Fruit fly (Drosophila melanogaster) whole organism, embryonic: ENCODE data around the gene Dic1.

Experiments
- Aef1 ChIP-seq: fragments of 200-800 bp; sonication (Bioruptor generic); IDR thresholded peaks from 3 replicates; pipeline ENCODE4 v1.3.6; 2022; ENCODE audit warnings: missing biosample characterization, missing genetic modification characterization
- BEAF-32 ChIP-seq: fragments of 200-800 bp; sonication (Bioruptor generic); optimal IDR thresholded peaks from 3 replicates; lab custom pipeline; 2017; ENCODE audit warnings: missing biosample characterization, missing genetic modification characterization, mild to moderate bottlenecking, moderate library complexity, missing genetic modification reagents
- CG1024 ChIP-seq: fragments of 200-800 bp; sonication (Bioruptor generic); IDR thresholded peaks from 2 replicates; pipeline ENCODE4 v1.3.6; 2022; ENCODE audit warnings: missing biosample characterization, missing genetic modification characterization
- CG11398 ChIP-seq: fragments of 200-800 bp; sonication (Bioruptor generic); optimal IDR thresholded peaks from 2 replicates; lab custom pipeline; 2016; ENCODE audit warnings: missing biosample characterization, missing genetic modification characterization
- CG11695 ChIP-seq: fragments of 200-800 bp; sonication (Bioruptor generic); IDR thresholded peaks from 3 replicates; pipeline ENCODE4 v1.3.6; 2022; ENCODE audit warnings: missing biosample characterization, missing genetic modification characterization
- CG12155 ChIP-seq: fragments of 200-800 bp; sonication (Bioruptor generic); optimal IDR thresholded peaks from 3 replicates; lab custom pipeline; 2016; ENCODE audit warnings: missing biosample characterization, missing genetic modification characterization
- CG13296 ChIP-seq: fragments of 200-800 bp; sonication (Bioruptor generic); optimal IDR thresholded peaks from 3 replicates; lab custom pipeline; 2018; ENCODE audit warnings: missing biosample characterization, mild to moderate bottlenecking, missing genetic modification characterization
- CG13624 ChIP-seq: fragments of 200-800 bp; sonication (Bioruptor generic); optimal IDR thresholded peaks from 2 replicates; lab custom pipeline; 2016; ENCODE audit warnings: missing biosample characterization, missing genetic modification characterization
- CG14965 ChIP-seq: fragments of 200-800 bp; sonication (Bioruptor generic); optimal IDR thresholded peaks from 2 replicates; lab custom pipeline; 2016; ENCODE audit warnings: missing biosample characterization, missing genetic modification characterization, borderline replicate concordance
- CG1529 ChIP-seq: fragments of 200-800 bp; sonication (Bioruptor generic); optimal IDR thresholded peaks from 3 replicates; lab custom pipeline; 2018; ENCODE audit warnings: missing biosample characterization, missing genetic modification characterization
- CG17568 ChIP-seq: fragments of 200-800 bp; sonication (Bioruptor generic); optimal IDR thresholded peaks from 2 replicates; lab custom pipeline; 2018; ENCODE audit warnings: missing biosample characterization, mild to moderate bottlenecking, missing genetic modification characterization, moderate library complexity
- CG18262 ChIP-seq: fragments of 200-800 bp; optimal IDR thresholded peaks from 3 replicates; lab custom pipeline; 2019; ENCODE audit warnings: missing biosample characterization, mild to moderate bottlenecking, missing genetic modification characterization, moderate library complexity
- CG1832 ChIP-seq: fragments of 200-800 bp; sonication (Bioruptor generic); optimal IDR thresholded peaks from 2 replicates; lab custom pipeline; 2017; ENCODE audit warnings: missing biosample characterization, mild to moderate bottlenecking, missing genetic modification characterization, inconsistent platforms
- CG2875 ChIP-seq: fragments of 200-800 bp; sonication (Bioruptor generic); optimal IDR thresholded peaks from 2 replicates; lab custom pipeline; 2017; ENCODE audit warnings: missing biosample characterization, mild to moderate bottlenecking, missing genetic modification characterization, missing genetic modification reagents
- CG33213 ChIP-seq: fragments of 200-800 bp; sonication (Bioruptor generic); optimal IDR thresholded peaks from 3 replicates; lab custom pipeline; 2016; ENCODE audit warnings: missing biosample characterization, missing genetic modification characterization
- CG4404 ChIP-seq: fragments of 200-800 bp; sonication (Bioruptor generic); IDR thresholded peaks from 2 replicates; pipeline ENCODE4 v1.3.6; 2022; ENCODE audit warnings: missing biosample characterization, missing genetic modification characterization
- CG4424 ChIP-seq: fragments of 200-800 bp; sonication (Bioruptor generic); optimal IDR thresholded peaks from 3 replicates; lab custom pipeline; 2016; ENCODE audit warnings: missing biosample characterization, missing genetic modification characterization
- CG5245 ChIP-seq: fragments of 200-800 bp; sonication (Bioruptor generic); optimal IDR thresholded peaks from 3 replicates; lab custom pipeline; 2016; ENCODE audit warnings: missing biosample characterization, missing genetic modification characterization
- CG8765 ChIP-seq: fragments of 200-800 bp; sonication (Bioruptor generic); IDR thresholded peaks from 2 replicates; pipeline ENCODE4 v1.3.6; 2022; ENCODE audit warnings: missing biosample characterization, missing genetic modification characterization
- CG8944 ChIP-seq: fragments of 200-800 bp; sonication (Bioruptor generic); optimal IDR thresholded peaks from 3 replicates; lab custom pipeline; 2016; ENCODE audit warnings: missing biosample characterization, missing genetic modification characterization
- Deaf1 ChIP-seq: fragments of 200-800 bp; optimal IDR thresholded peaks from 3 replicates; lab custom pipeline; 2019; ENCODE audit warnings: missing biosample characterization, mild to moderate bottlenecking, missing genetic modification characterization, moderate library complexity
- Dek ChIP-seq: fragments of 200-800 bp; sonication (Bioruptor generic); optimal IDR thresholded peaks from 3 replicates; lab custom pipeline; 2019; ENCODE audit warnings: missing biosample characterization, mild to moderate bottlenecking, missing genetic modification characterization, moderate library complexity
- Hey ChIP-seq: fragments of 200-800 bp; sonication (Bioruptor generic); optimal IDR thresholded peaks from 3 replicates; lab custom pipeline; 2018; ENCODE audit warnings: missing biosample characterization, mild to moderate bottlenecking, missing genetic modification characterization
- Hmx ChIP-seq: fragments of 200-800 bp; sonication (Bioruptor generic); optimal IDR thresholded peaks from 2 replicates; lab custom pipeline; 2016; ENCODE audit warnings: missing biosample characterization, missing genetic modification characterization
- Hr3 ChIP-seq: fragments of 200-800 bp; sonication (Bioruptor generic); optimal IDR thresholded peaks from 3 replicates; lab custom pipeline; 2016; ENCODE audit warnings: missing biosample characterization, missing genetic modification characterization
- NfI ChIP-seq: fragments of 200-800 bp; sonication (Bioruptor generic); optimal IDR thresholded peaks from 3 replicates; lab custom pipeline; 2018; ENCODE audit warnings: missing biosample characterization, mild to moderate bottlenecking, missing genetic modification characterization, moderate library complexity
- Pdp1 ChIP-seq, 2 experiments: fragments of 200-800 bp; sonication (Bioruptor generic); optimal IDR thresholded peaks; 3 replicates each; lab custom pipeline; 2016; ENCODE audit warnings: missing biosample characterization in 2 of 2, missing genetic modification characterization in 2 of 2, mild to moderate bottlenecking in 1 of 2, moderate library complexity in 1 of 2
- Ravus ChIP-seq: fragments of 200-800 bp; sonication (Bioruptor generic); IDR thresholded peaks from 2 replicates; pipeline ENCODE4 v1.3.6; 2022; ENCODE audit warnings: missing biosample characterization, missing genetic modification characterization
- YL-1 ChIP-seq: fragments of 200-800 bp; sonication (Bioruptor generic); optimal IDR thresholded peaks from 3 replicates; lab custom pipeline; 2017; ENCODE audit warnings: missing biosample characterization, mild to moderate bottlenecking, missing genetic modification characterization
- az2 ChIP-seq: fragments of 200-800 bp; sonication (Bioruptor generic); optimal IDR thresholded peaks from 3 replicates; lab custom pipeline; 2016; ENCODE audit warnings: missing biosample characterization, missing genetic modification characterization
- bcd ChIP-seq: fragments of 200-800 bp; sonication (Bioruptor generic); optimal IDR thresholded peaks from 2 replicates; lab custom pipeline; 2017; ENCODE audit warnings: missing biosample characterization, mild to moderate bottlenecking, missing genetic modification characterization
- chn ChIP-seq: fragments of 200-800 bp; sonication (Bioruptor generic); optimal IDR thresholded peaks from 2 replicates; lab custom pipeline; 2016; ENCODE audit warnings: missing biosample characterization, missing genetic modification characterization
- ci ChIP-seq: fragments of 200-800 bp; sonication (Bioruptor generic); IDR thresholded peaks from 3 replicates; pipeline ENCODE4 v1.3.6; 2022; ENCODE audit warnings: missing biosample characterization, missing genetic modification characterization
- croc ChIP-seq: fragments of 200-800 bp; sonication (Bioruptor generic); conservative IDR thresholded peaks from 3 replicates; pipeline ENCODE4 v1.3.6; 2022; ENCODE audit warnings: missing biosample characterization, missing genetic modification characterization
- dati ChIP-seq: fragments of 200-800 bp; sonication (Bioruptor generic); IDR thresholded peaks from 2 replicates; pipeline ENCODE4 v1.3.6; 2022; ENCODE audit warnings: missing biosample characterization, missing genetic modification characterization
- fd96Cb ChIP-seq: fragments of 200-800 bp; sonication (Bioruptor generic); optimal IDR thresholded peaks from 2 replicates; lab custom pipeline; 2018; ENCODE audit warnings: missing biosample characterization, mild to moderate bottlenecking, missing genetic modification characterization, moderate library complexity
- gce ChIP-seq: fragments of 200-800 bp; sonication (Bioruptor generic); IDR thresholded peaks from 3 replicates; pipeline ENCODE4 v1.3.6; 2022; ENCODE audit warnings: missing biosample characterization, missing genetic modification characterization
- klu ChIP-seq: fragments of 200-800 bp; sonication (Bioruptor generic); IDR thresholded peaks from 2 replicates; pipeline ENCODE4 v1.3.6; 2022; ENCODE audit warnings: missing biosample characterization, missing genetic modification characterization
- lilli ChIP-seq: fragments of 200-800 bp; sonication (Bioruptor generic); optimal IDR thresholded peaks from 3 replicates; lab custom pipeline; 2016; ENCODE audit warnings: missing biosample characterization, missing genetic modification characterization
- mam ChIP-seq: fragments of 200-800 bp; sonication (Bioruptor generic); optimal IDR thresholded peaks from 3 replicates; lab custom pipeline; 2016; ENCODE audit warnings: missing biosample characterization, missing genetic modification characterization
- mld ChIP-seq: fragments of 200-800 bp; sonication (Bioruptor generic); IDR thresholded peaks from 3 replicates; pipeline ENCODE4 v1.3.6; 2022; ENCODE audit warnings: missing biosample characterization, missing genetic modification characterization; ENCODE audit not compliant: partially characterized antibody
- nerfin-1 ChIP-seq: fragments of 200-800 bp; sonication (Bioruptor generic); optimal IDR thresholded peaks from 3 replicates; lab custom pipeline; 2019; ENCODE audit warnings: missing biosample characterization, mild to moderate bottlenecking, missing genetic modification characterization, moderate library complexity
- otp ChIP-seq: fragments of 200-800 bp; sonication (Bioruptor generic); IDR thresholded peaks from 3 replicates; pipeline ENCODE4, ENCODE4 v1.3.6; 2022; ENCODE audit warnings: missing biosample characterization, missing genetic modification characterization
- p53 ChIP-seq: fragments of 200-800 bp; sonication (Bioruptor generic); optimal IDR thresholded peaks from 2 replicates; lab custom pipeline; 2016; ENCODE audit warnings: missing biosample characterization, missing genetic modification characterization
- pho ChIP-seq: fragments of 200-800 bp; sonication (Bioruptor generic); optimal IDR thresholded peaks from 2 replicates; lab custom pipeline; 2016; ENCODE audit warnings: missing biosample characterization, missing genetic modification characterization
- toy ChIP-seq: fragments of 200-800 bp; sonication (Bioruptor generic); IDR thresholded peaks from 2 replicates; pipeline ENCODE4 v1.3.6; 2022; ENCODE audit warnings: missing biosample characterization, missing genetic modification characterization
- ttk ChIP-seq: fragments of 200-800 bp; sonication (Bioruptor generic); IDR thresholded peaks from 2 replicates; pipeline ENCODE4 v2.1.2; 2022; ENCODE audit warnings: missing biosample characterization, missing genetic modification characterization
- tx ChIP-seq: fragments of 200-800 bp; sonication (Bioruptor generic); optimal IDR thresholded peaks from 2 replicates; lab custom pipeline; 2016; ENCODE audit warnings: missing biosample characterization, missing genetic modification characterization
- yki ChIP-seq: fragments of >200 bp; optimal IDR thresholded peaks from 3 replicates; lab custom pipeline; 2018
- zen ChIP-seq: fragments of 200-800 bp; sonication (Bioruptor generic); optimal IDR thresholded peaks from 3 replicates; lab custom pipeline; 2018; ENCODE audit warnings: missing biosample characterization, mild to moderate bottlenecking, missing genetic modification characterization, moderate library complexity
- zen2 ChIP-seq: fragments of 200-800 bp; sonication (Bioruptor generic); IDR thresholded peaks from 3 replicates; pipeline ENCODE4 v1.3.6; 2022; ENCODE audit warnings: missing biosample characterization, missing genetic modification characterization; ENCODE audit not compliant: partially characterized antibody

Dic1 gene

DNA sequence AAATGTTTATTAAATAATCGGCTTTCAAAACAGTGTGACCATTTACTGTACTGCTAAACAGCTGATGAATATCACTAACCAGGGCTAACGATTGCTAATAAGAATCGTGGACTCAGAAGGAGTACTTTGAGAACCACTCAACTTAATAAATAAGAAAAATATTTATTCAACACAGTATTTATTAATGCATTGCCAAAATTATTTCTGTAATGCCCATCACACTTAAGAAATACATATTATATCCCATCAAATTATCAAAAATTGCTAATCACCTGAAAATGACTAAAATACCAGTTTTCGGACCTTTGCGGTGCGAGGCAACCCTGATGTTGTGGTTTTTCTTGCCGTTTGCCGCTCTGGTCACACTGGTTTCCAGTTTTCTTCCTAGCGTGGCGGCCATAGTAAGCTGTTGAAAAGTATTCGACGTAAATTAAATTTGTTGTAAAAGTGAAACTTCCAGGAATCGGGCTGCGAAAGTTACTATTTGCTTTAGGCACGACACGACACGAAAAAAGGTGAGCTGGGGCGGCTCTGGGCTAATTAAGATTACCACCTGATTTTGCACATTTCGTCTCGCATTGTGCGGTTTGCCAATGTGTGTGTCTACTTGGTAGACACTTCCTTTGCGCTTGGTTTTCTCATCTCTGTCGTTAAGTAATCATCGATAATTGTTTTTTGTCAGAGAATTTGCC is 17.2 kb downstream of the Dic1 start, which contains the start of the genes mRpS21 and Droj2 (continued):
- TF ChIP-seq CG1529 (GFP tag; lab: Kevin White, UChicago) (no peak), yki (no peak), zen2 (GFP tag; lab: Robert Waterston, UW) (no peak), mld (GFP tag; lab: Robert Waterston, UW) (no peak), CG11398 (no peak), toy (no peak), Hr3 (GFP tag; lab: Kevin White, UChicago) (peak; percentile 41), lilli (peak; percentile 77), BEAF-32 (GFP tag; lab: Kevin White, UChicago) (peak; percentile 65), CG11695 (no peak), CG4404 (GFP tag; lab: Robert Waterston, UW) (no peak), Hey (tag; lab: Kevin White, UChicago) (no peak), Hmx (no peak), nerfin-1 (tag; lab: Kevin White, UChicago) (peak; percentile 56), NfI (GFP tag; lab: Kevin White, UChicago) (peak; percentile 30), CG5245 (GFP tag; lab: Kevin White, UChicago) (no peak), Pdp1 (GFP tag; optimal IDR thresholded peaks at IDR 0.05; lab: Kevin White, UChicago) (peak; percentile 38 to 78), Aef1 (no peak), pho (GFP tag; lab: Kevin White, UChicago) (peak; percentile 66), dati (no peak), CG1832 (no peak), CG13624 (GFP tag; lab: Kevin White, UChicago) (peak; percentile 71), ci (GFP tag; lab: Robert Waterston, UW) (0 out of 3 replicates have a peak, but pooled peaks have one; percentile 48), tx (GFP tag; lab: Kevin White, UChicago) (peak; percentile 4), az2 (peak; percentile 23), bcd (GFP tag; lab: Kevin White, UChicago) (peak; percentile 57), chn (GFP tag; lab: Kevin White, UChicago) (peak; percentile 18), CG4424 (peak; percentile 36), mam (GFP tag; lab: Kevin White, UChicago) (peak; percentile 61), CG8765 (GFP tag; lab: Robert Waterston, UW) (no peak), CG33213 (peak; percentile 28), CG17568 (GFP tag; lab: Kevin White, UChicago) (no peak), Dek (tag; lab: Kevin White, UChicago) (peak; percentile 65), CG18262 (tag; lab: Kevin White, UChicago) (peak; percentile 48), CG12155 (GFP tag; lab: Kevin White, UChicago) (peak; percentile 33), otp (peak; percentile 26; the same call in 1 of the 3 replicates), ttk (GFP tag; lab: Robert Waterston, UW) (no peak), CG8944 (GFP tag; lab: Kevin White, UChicago) (peak; percentile 36), fd96Cb (tag; lab: Kevin White, UChicago) (peak; percentile 35), CG1024 (GFP tag; lab: Robert Waterston, UW) (no peak), CG2875 (GFP tag; lab: Kevin White, UChicago) (no peak), p53 (no peak), CG14965 (no peak), Deaf1 (tag; lab: Kevin White, UChicago) (peak; percentile 21), YL-1 (peak; percentile 3), zen (tag; lab: Kevin White, UChicago) (peak; percentile 79), croc (GFP tag; lab: Robert Waterston, UW) (peak; percentile 17; the same call in 1 of the 3 replicates), Ravus (GFP tag; lab: Robert Waterston, UW) (no peak), CG13296 (GFP tag; lab: Kevin White, UChicago) (peak; percentile 37), klu (GFP tag; lab: Robert Waterston, UW) (peak; percentile 35; the same call in 1 of the 2 replicates), gce (GFP tag; lab: Robert Waterston, UW) (no peak)
